Fruit fly (Drosophila melanogaster): ENCODE data around the gene mRpL14.

Gene mRpL14

dm6 chrX:2344370-2344769, at the start of gene mRpL14:
mRpL14 (minus strand) TSS chrX:2344649.
- TF ChIP-seq Jra (GFP tag; optimal IDR thresholded peaks at IDR 0.05) = no peak
- no peak for TF ChIP-seq h (GFP tag; optimal IDR thresholded peaks at IDR 0.05)
- TF ChIP-seq HLH106 (tag; optimal IDR thresholded peaks at IDR 0.05) = no peak
- TF ChIP-seq Dif (GFP tag; optimal IDR thresholded peaks at IDR 0.05; ENCODE audit: partially characterized antibody) = no peak
- no peak for TF ChIP-seq br (GFP tag; optimal IDR thresholded peaks at IDR 0.05)
- TF ChIP-seq fru (GFP tag; optimal IDR thresholded peaks at IDR 0.05) = no peak
- no peak for TF ChIP-seq brk (GFP tag; optimal IDR thresholded peaks at IDR 0.05)
- no peak for TF ChIP-seq dsf (GFP tag; optimal IDR thresholded peaks at IDR 0.05; ENCODE audit: borderline replicate concordance)
- no peak for TF ChIP-seq ey (GFP tag; optimal IDR thresholded peaks at IDR 0.05)
- TF ChIP-seq N (GFP tag; optimal IDR thresholded peaks at IDR 0.05) = no peak

dm6 chrX:2387579-2388362, 43.3 kb upstream of the mRpL14 start, which contains the start of gene PsGEF:
PsGEF (minus strand) TSS chrX:2387664.
- no peak for TF ChIP-seq foxo (GFP tag; optimal IDR thresholded peaks at IDR 0.05)

- TF ChIP-seq rgr (GFP tag; optimal IDR thresholded peaks at IDR 0.05) = peak; percentile 5
- TF ChIP-seq pan (optimal IDR thresholded peaks at IDR 0.05) = no peak
- no peak for TF ChIP-seq usp (GFP tag; optimal IDR thresholded peaks at IDR 0.05)
- TF ChIP-seq N (GFP tag; optimal IDR thresholded peaks at IDR 0.05) = peak; percentile 4
- no peak for TF ChIP-seq tai (GFP tag; optimal IDR thresholded peaks at IDR 0.05)
These were observed 38.8 kb upstream of the mRpL14 start for dm6 chrX:2383121-2383848.

- peak; percentile 61 for TF ChIP-seq Vsx2 (GFP tag; optimal IDR thresholded peaks at IDR 0.05; ENCODE audit: partially characterized antibody)
- TF ChIP-seq dl (GFP tag; optimal IDR thresholded peaks at IDR 0.05; ENCODE audit: insufficient read depth in 1 of 2, partially characterized antibody in 2 of 2) = no peak
- TF ChIP-seq Jra (GFP tag; optimal IDR thresholded peaks at IDR 0.05) = no peak
- TF ChIP-seq pan (optimal IDR thresholded peaks at IDR 0.05) = no peak
These were observed 21.7 kb upstream of the mRpL14 start, which contains the start of gene CG2841 for dm6 chrX:2366171-2366570. CG2841 (minus strand) TSS chrX:2366356.

dm6 chrX:2365405-2365804, 21.0 kb upstream of the mRpL14 start:
- TF ChIP-seq fru (GFP tag; optimal IDR thresholded peaks at IDR 0.05) (peak; percentile 57), dl (GFP tag; optimal IDR thresholded peaks at IDR 0.05; ENCODE audit: insufficient read depth in 1 of 2, partially characterized antibody in 2 of 2) (no peak), HLH106 (tag; optimal IDR thresholded peaks at IDR 0.05) (no peak), usp (GFP tag; optimal IDR thresholded peaks at IDR 0.05) (no peak), GATAd (GFP tag; optimal IDR thresholded peaks at IDR 0.05) (no peak), h (GFP tag; optimal IDR thresholded peaks at IDR 0.05) (peak; percentile 36), br (GFP tag; optimal IDR thresholded peaks at IDR 0.05) (no peak), OdsH (GFP tag; optimal IDR thresholded peaks at IDR 0.05) (peak; percentile 9), psq (GFP tag; optimal IDR thresholded peaks at IDR 0.05) (no peak), dmrt93B (GFP tag; optimal IDR thresholded peaks at IDR 0.05) (peak; percentile 12), ey (GFP tag; optimal IDR thresholded peaks at IDR 0.05) (peak; percentile 22), Hnf4 (GFP tag; optimal IDR thresholded peaks at IDR 0.05) (no peak), foxo (GFP tag; optimal IDR thresholded peaks at IDR 0.05) (peak in 1 of 2 experiments; percentile 55), rgr (GFP tag; optimal IDR thresholded peaks at IDR 0.05) (peak; percentile 37), Hr83 (GFP tag; optimal IDR thresholded peaks at IDR 0.05; ENCODE audit: poor library complexity, severe bottlenecking) (no peak)

- TF ChIP-seq CrebA (GFP tag; optimal IDR thresholded peaks at IDR 0.05; ENCODE audit: borderline replicate concordance) (no peak), brk (GFP tag; optimal IDR thresholded peaks at IDR 0.05) (no peak), fru (GFP tag; optimal IDR thresholded peaks at IDR 0.05) (peak; percentile 15)
These were observed 19.3 kb upstream of the mRpL14 start for dm6 chrX:2363733-2364132.

Measured in whole organism, wandering third instar larva.